Worm (Caenorhabditis elegans) whole organism, L4 larva: ENCODE measurements around the gene F32D8.1.

ENCODE experiments used
- F37D6.2 ChIP-seq: sonication (generic microtip); optimal IDR thresholded peaks from 2 replicates; lab custom pipeline; 2016; ENCODE audit warnings: mild to moderate bottlenecking, missing genetic modification characterization, missing compliant biosample characterization
- F44E2.7 ChIP-seq: fragments of 200-800 bp; sonication (Bioruptor generic); IDR thresholded peaks from 2 replicates; pipeline ENCODE4 v2.1.2; 2022; ENCODE audit warnings: missing genetic modification characterization, missing compliant biosample characterization
- F49E8.2 ChIP-seq: sonication (generic microtip); optimal IDR thresholded peaks from 2 replicates; lab custom pipeline; 2016; ENCODE audit warnings: missing compliant biosample characterization, mild to moderate bottlenecking, missing genetic modification characterization, borderline replicate concordance
- Y105C5A.15 ChIP-seq: fragments of 200-800 bp; sonication (Bioruptor generic); IDR thresholded peaks from 2 replicates; pipeline ENCODE4 v1.3.6; 2022; ENCODE audit warnings: missing genetic modification characterization, missing compliant biosample characterization
- aha-1 ChIP-seq: fragments of 150-350 bp; peaks from one replicate; lab custom pipeline; 2014; ENCODE audit warnings: missing biosample characterization, missing genetic modification characterization
- attf-4 ChIP-seq: sonication (generic microtip); optimal IDR thresholded peaks from 3 replicates; lab custom pipeline; 2017; ENCODE audit warnings: missing biosample characterization, missing genetic modification characterization
- ceh-20 ChIP-seq: fragments of 200-800 bp; sonication (Bioruptor generic); IDR thresholded peaks from 2 replicates; pipeline ENCODE4 v1.3.6; 2022; ENCODE audit warnings: missing genetic modification reagents, missing genetic modification characterization, missing compliant biosample characterization
- ceh-28 ChIP-seq: fragments of 150-350 bp; optimal IDR thresholded peaks from 2 replicates; lab custom pipeline; 2014; ENCODE audit warnings: missing biosample characterization, missing genetic modification reagents, missing genetic modification characterization
- ceh-32 ChIP-seq: sonication (generic microtip); optimal IDR thresholded peaks from 2 replicates; lab custom pipeline; 2016; ENCODE audit warnings: mild to moderate bottlenecking, missing genetic modification characterization, missing compliant biosample characterization; ENCODE audit not compliant: poor library complexity
- ces-1 ChIP-seq: fragments of 150-350 bp; sonication (generic microtip); optimal IDR thresholded peaks from 4 replicates; lab custom pipeline; 2014; ENCODE audit warnings: missing biosample characterization, missing genetic modification reagents, missing genetic modification characterization
- ctbp-1 ChIP-seq: fragments of 200-800 bp; sonication (Bioruptor generic); IDR thresholded peaks from 2 replicates; pipeline ENCODE4 v1.3.6; 2022; ENCODE audit warnings: missing genetic modification reagents, missing genetic modification characterization, missing compliant biosample characterization
- daf-16 ChIP-seq, 3 experiments: sonication (generic microtip); optimal IDR thresholded peaks; 2 replicates each; lab custom pipeline; 2016 to 2017; ENCODE audit warnings: missing genetic modification characterization in 3 of 3, missing genetic modification reagents in 3 of 3, mild to moderate bottlenecking in 2 of 3, missing compliant biosample characterization in 2 of 3, missing biosample characterization in 1 of 3, moderate library complexity in 1 of 3
- dmd-6 ChIP-seq: fragments of 200-800 bp; sonication (Bioruptor generic); IDR thresholded peaks from 2 replicates; pipeline ENCODE4 v1.3.6; 2022; ENCODE audit warnings: missing genetic modification reagents, missing genetic modification characterization, missing compliant biosample characterization
- dmd-9 ChIP-seq: fragments of 200-800 bp; sonication (Bioruptor generic); IDR thresholded peaks from 2 replicates; pipeline ENCODE4 v1.3.6; 2022; ENCODE audit warnings: missing genetic modification reagents, missing genetic modification characterization, missing compliant biosample characterization
- dve-1 ChIP-seq: sonication (generic microtip); optimal IDR thresholded peaks from 2 replicates; lab custom pipeline; 2017; ENCODE audit warnings: antibody characterized with exemption, mild to moderate bottlenecking, missing genetic modification characterization, missing compliant biosample characterization; ENCODE audit not compliant: insufficient read depth
- fkh-10 ChIP-seq: fragments of 150-350 bp; optimal IDR thresholded peaks from 2 replicates; lab custom pipeline; 2014; ENCODE audit warnings: missing biosample characterization, missing genetic modification reagents, missing genetic modification characterization
- gei-8 ChIP-seq: fragments of 200-800 bp; sonication (Bioruptor generic); optimal IDR thresholded peaks from 2 replicates; lab custom pipeline; 2018; ENCODE audit warnings: mild to moderate bottlenecking, missing genetic modification characterization, missing compliant biosample characterization
- hif-1 ChIP-seq, 2 experiments: sonication (generic microtip); optimal IDR thresholded peaks; 2 replicates each; lab custom pipeline; 2016 to 2017; ENCODE audit warnings: missing compliant biosample characterization in 2 of 2, missing genetic modification characterization in 2 of 2, missing genetic modification reagents in 2 of 2, missing genotype in 2 of 2, mild to moderate bottlenecking in 1 of 2
- hlh-11 ChIP-seq: fragments of 200-800 bp; sonication (Bioruptor generic); optimal IDR thresholded peaks from 2 replicates; lab custom pipeline; 2018; ENCODE audit warnings: mild to moderate bottlenecking, missing genetic modification characterization, missing compliant biosample characterization
- hlh-30 ChIP-seq: sonication (generic microtip); optimal IDR thresholded peaks from 2 replicates; lab custom pipeline; 2017; ENCODE audit warnings: antibody characterized with exemption, mild to moderate bottlenecking, missing genetic modification characterization, missing compliant biosample characterization; ENCODE audit not compliant: insufficient read depth
- lim-7 ChIP-seq: fragments of 200-800 bp; sonication (Bioruptor generic); IDR thresholded peaks from 2 replicates; pipeline ENCODE4 v1.3.6; 2022; ENCODE audit warnings: missing genetic modification characterization, missing compliant biosample characterization
- lin-15B ChIP-seq: fragments of 150-350 bp; sonication (generic microtip); optimal IDR thresholded peaks from 3 replicates; lab custom pipeline; 2014; ENCODE audit warnings: missing biosample characterization, missing genetic modification characterization
- lsy-2 ChIP-seq, 2 experiments: fragments of 150-350 bp in 1 of 2; sonication (generic microtip) in 1 of 2; optimal IDR thresholded peaks; 2 replicates each; lab custom pipeline; 2014 to 2017; ENCODE audit warnings: missing biosample characterization in 2 of 2, missing genetic modification characterization in 2 of 2
- mep-1 ChIP-seq: fragments of 150-350 bp; sonication (generic microtip); optimal IDR thresholded peaks from 3 replicates; lab custom pipeline; 2014; ENCODE audit warnings: missing biosample characterization, missing genetic modification characterization
- mes-2 ChIP-seq: sonication (generic microtip); optimal IDR thresholded peaks from 2 replicates; lab custom pipeline; 2016; ENCODE audit warnings: missing genotype, mild to moderate bottlenecking, missing genetic modification characterization, missing compliant biosample characterization; ENCODE audit not compliant: poor library complexity, severe bottlenecking
- mxl-3 ChIP-seq: fragments of 200-800 bp; sonication (Bioruptor generic); optimal IDR thresholded peaks from 2 replicates; lab custom pipeline; 2018; ENCODE audit warnings: mild to moderate bottlenecking, missing genetic modification characterization, missing compliant biosample characterization
- nhr-10 ChIP-seq: fragments of 150-350 bp; optimal IDR thresholded peaks from 2 replicates; lab custom pipeline; 2014; ENCODE audit warnings: missing biosample characterization, missing genetic modification characterization
- nhr-102 ChIP-seq: sonication (generic microtip); optimal IDR thresholded peaks from 2 replicates; lab custom pipeline; 2016; ENCODE audit warnings: mild to moderate bottlenecking, missing genetic modification characterization, moderate library complexity, missing compliant biosample characterization
- nhr-11 ChIP-seq: fragments of 150-350 bp; optimal IDR thresholded peaks from 2 replicates; lab custom pipeline; 2014; ENCODE audit warnings: missing biosample characterization, missing genetic modification characterization
- nhr-25 ChIP-seq: sonication (generic microtip); optimal IDR thresholded peaks from 2 replicates; lab custom pipeline; 2017; ENCODE audit warnings: missing genetic modification characterization, mild to moderate bottlenecking, missing compliant biosample characterization, antibody characterized with exemption, moderate library complexity, borderline replicate concordance; ENCODE audit not compliant: insufficient read depth
- nhr-28 ChIP-seq: fragments of 150-350 bp; optimal IDR thresholded peaks from 2 replicates; lab custom pipeline; 2014; ENCODE audit warnings: missing biosample characterization, missing genetic modification characterization
- nhr-41 ChIP-seq: fragments of 200-800 bp; sonication (Bioruptor generic); IDR thresholded peaks from 2 replicates; pipeline ENCODE4 v1.3.6; 2022; ENCODE audit warnings: missing genetic modification reagents, missing genetic modification characterization, missing compliant biosample characterization
- nhr-48 ChIP-seq: sonication (generic microtip); optimal IDR thresholded peaks from 2 replicates; lab custom pipeline; 2016; ENCODE audit warnings: mild to moderate bottlenecking, missing genetic modification characterization, missing compliant biosample characterization
- nhr-6 ChIP-seq: fragments of 150-350 bp; optimal IDR thresholded peaks from 2 replicates; lab custom pipeline; 2014; ENCODE audit warnings: missing biosample characterization, missing genetic modification characterization
- nhr-77 ChIP-seq: fragments of 150-350 bp; optimal IDR thresholded peaks from 2 replicates; lab custom pipeline; 2014; ENCODE audit warnings: missing biosample characterization, missing genetic modification characterization
- pha-4 ChIP-seq, 2 experiments: fragments of 150-350 bp in 1 of 2; fragments of 200-800 bp in 1 of 2; sonication (Bioruptor generic) in 1 of 2; IDR thresholded peaks in 1 of 2; optimal IDR thresholded peaks in 1 of 2; 2 replicates each; pipeline versions ENCODE4 v1.3.6 to Lab custom; 2014 to 2022; ENCODE audit warnings: missing genetic modification characterization in 2 of 2, missing genetic modification reagents in 2 of 2, missing biosample characterization in 1 of 2, missing compliant biosample characterization in 1 of 2
- pqm-1 ChIP-seq: sonication (generic microtip); optimal IDR thresholded peaks from 2 replicates; lab custom pipeline; 2017; ENCODE audit warnings: missing biosample characterization, missing genetic modification characterization
- rbr-2 ChIP-seq: sonication (generic microtip); optimal IDR thresholded peaks from 2 replicates; lab custom pipeline; 2016; ENCODE audit warnings: missing genotype, missing genetic modification characterization, missing compliant biosample characterization
- set-16 ChIP-seq: fragments of 200-800 bp; sonication (Bioruptor generic); IDR thresholded peaks from 2 replicates; pipeline ENCODE4 v1.3.6; 2022; ENCODE audit warnings: missing genetic modification reagents, missing genetic modification characterization, missing compliant biosample characterization
- tra-1 ChIP-seq: fragments of 200-800 bp; sonication (Bioruptor generic); IDR thresholded peaks from 2 replicates; pipeline ENCODE4 v1.3.6; 2022; ENCODE audit warnings: missing genetic modification reagents, missing genetic modification characterization, missing compliant biosample characterization
- unc-39 ChIP-seq: sonication (generic microtip); optimal IDR thresholded peaks from 2 replicates; lab custom pipeline; 2017; ENCODE audit warnings: missing biosample characterization, missing genetic modification characterization
- unc-62 ChIP-seq, 3 experiments: fragments of 150-350 bp in 1 of 3; sonication (generic microtip); optimal IDR thresholded peaks in 2 of 3; peaks in 1 of 3; 1 replicate in 1 of 3; 2 replicates in 2 of 3; lab custom pipeline; 2014 to 2017; ENCODE audit warnings: missing biosample characterization in 3 of 3, missing genetic modification characterization in 3 of 3, missing genetic modification reagents in 3 of 3, missing genotype in 1 of 3
- vab-7 ChIP-seq: fragments of 200-800 bp; sonication (Bioruptor generic); IDR thresholded peaks from 2 replicates; pipeline ENCODE4 v1.3.6; 2022; ENCODE audit warnings: missing genetic modification reagents, missing genetic modification characterization, missing compliant biosample characterization
- ztf-11 ChIP-seq: fragments of 150-350 bp; optimal IDR thresholded peaks from 2 replicates; lab custom pipeline; 2014; ENCODE audit warnings: missing biosample characterization, missing genetic modification characterization

Gene F32D8.1

ce11 chrV:10870050-10870449, 10.6 kb upstream of the F32D8.1 start:
- TF ChIP-seq daf-16 (GFP tag; optimal IDR thresholded peaks at IDR 0.05; lab: Kevin White, UChicago) (no peak), daf-16 (tag; optimal IDR thresholded peaks at IDR 0.05; lab: Kevin White, UChicago) (peak; percentile 18), dve-1 (tag; lab: Kevin White, UChicago) (peak; percentile 36), dmd-9 (no peak), ztf-11 (no peak), nhr-28 (peak; percentile 2), mxl-3 (GFP tag; lab: Kevin White, UChicago) (peak; percentile 2), hlh-11 (tag; lab: Kevin White, UChicago) (peak; percentile 72), dmd-6 (GFP tag; lab: Robert Waterston, UW) (peak; percentile 66), nhr-102 (tag; lab: Kevin White, UChicago) (no peak), pqm-1 (tag; lab: Kevin White, UChicago) (peak; percentile 12), attf-4 (tag; lab: Kevin White, UChicago) (no peak), hlh-30 (tag; lab: Kevin White, UChicago) (peak; percentile 74), F49E8.2 (tag; lab: Kevin White, UChicago) (no peak), ctbp-1 (GFP tag; lab: Robert Waterston, UW) (peak; percentile 22; the same call in 1 of the 2 replicates)

DNA sequence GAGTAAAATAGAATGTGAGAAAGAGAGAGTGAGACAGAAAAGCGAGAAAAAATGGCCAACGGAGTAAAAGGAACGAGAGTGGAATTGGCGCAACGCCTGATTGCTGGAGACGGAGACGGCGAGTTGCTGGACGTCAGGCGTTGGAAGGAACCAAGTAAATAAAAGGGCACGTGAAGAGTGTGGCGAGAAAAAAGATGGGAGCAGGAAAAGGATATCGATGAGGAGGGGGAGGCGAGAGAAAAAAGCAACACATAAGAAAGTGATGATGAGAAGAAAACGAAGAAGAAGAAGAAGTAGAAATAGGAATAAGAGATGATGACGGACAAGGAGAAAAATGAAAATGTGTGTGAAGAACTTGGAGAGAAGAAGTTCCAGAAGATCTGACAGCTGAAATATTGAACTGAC, 9.2 kb upstream of the F32D8.1 start:
- TF ChIP-seq nhr-10 (tag; lab: Kevin White, UChicago) (peak; percentile 59), unc-62 (GFP tag; optimal IDR thresholded peaks at IDR 0.05 in 1 of 2; lab: Kevin White, UChicago) (peak in 1 of 2 experiments; percentile 95), unc-62 (tag; optimal IDR thresholded peaks at IDR 0.05; lab: Kevin White, UChicago) (no peak), ces-1 (peak; percentile 25), pha-4 (GFP tag; IDR thresholded peaks at IDR 0.05; lab: Robert Waterston, UW) (no peak), pha-4 (tag; optimal IDR thresholded peaks at IDR 0.05; lab: Kevin White, UChicago) (peak; percentile 26), mes-2 (tag; lab: Kevin White, UChicago) (peak; percentile 53), nhr-6 (tag; lab: Kevin White, UChicago) (peak; percentile 78), fkh-10 (GFP tag; lab: Kevin White, UChicago) (peak; percentile 92), nhr-28 (peak; percentile 90), lin-15B (tag; lab: Kevin White, UChicago) (no peak), nhr-11 (tag; lab: Kevin White, UChicago) (peak; percentile 88), nhr-48 (tag; lab: Kevin White, UChicago) (peak; percentile 28), lsy-2 (tag; optimal IDR thresholded peaks at IDR 0.05; lab: Kevin White, UChicago) (peak; percentile 76 to 79), hlh-30 (tag; lab: Kevin White, UChicago) (peak; percentile 99), nhr-77 (tag; lab: Kevin White, UChicago) (peak; percentile 67), tra-1 (GFP tag; lab: Robert Waterston, UW) (peak; percentile 73), ctbp-1 (GFP tag; lab: Robert Waterston, UW) (peak; percentile 91), ceh-32 (peak; percentile 12), ceh-28 (tag; lab: Kevin White, UChicago) (peak; percentile 20), F44E2.7 (GFP tag; lab: Robert Waterston, UW) (no peak), unc-39 (tag; lab: Kevin White, UChicago) (no peak), set-16 (GFP tag; lab: Robert Waterston, UW) (peak; percentile 60; the same call in 1 of the 2 replicates), vab-7 (GFP tag; lab: Robert Waterston, UW) (peak; percentile 42; the same call in 1 of the 2 replicates), rbr-2 (tag; lab: Kevin White, UChicago) (peak; percentile 75), gei-8 (peak; percentile 47), aha-1 (tag; lab: Kevin White, UChicago) (peak; percentile 99), F37D6.2 (tag; lab: Kevin White, UChicago) (peak; percentile 54), ceh-20 (GFP tag; lab: Robert Waterston, UW) (peak; percentile 52; the same call in 1 of the 2 replicates), Y105C5A.15 (GFP tag; lab: Robert Waterston, UW) (no peak), dve-1 (tag; lab: Kevin White, UChicago) (peak; percentile 77), mep-1 (peak; percentile 89), hif-1 (tag; optimal IDR thresholded peaks at IDR 0.05; lab: Kevin White, UChicago) (peak in 1 of 2 experiments; percentile 67), lim-7 (GFP tag; lab: Robert Waterston, UW) (no peak), hlh-11 (tag; lab: Kevin White, UChicago) (peak; percentile 93), daf-16 (GFP tag; optimal IDR thresholded peaks at IDR 0.05; lab: Kevin White, UChicago) (no peak), daf-16 (tag; optimal IDR thresholded peaks at IDR 0.05; lab: Kevin White, UChicago) (peak; percentile 45), nhr-41 (GFP tag; lab: Robert Waterston, UW) (no peak), mxl-3 (GFP tag; lab: Kevin White, UChicago) (peak; percentile 62), nhr-102 (tag; lab: Kevin White, UChicago) (peak; percentile 17), dmd-6 (GFP tag; lab: Robert Waterston, UW) (peak; percentile 79), nhr-25 (tag; lab: Kevin White, UChicago) (no peak)
